Fruit fly (Drosophila melanogaster) whole organism, wandering third instar larva: ENCODE results near the gene ppk27.

ENCODE experiments used
- Hr83 ChIP-seq: fragments of 200-300 bp; sonication (Bioruptor generic); optimal IDR thresholded peaks from 2 replicates; lab custom pipeline; 2016; ENCODE audit warnings: missing biosample characterization, mild to moderate bottlenecking, missing genetic modification characterization, moderate library complexity; ENCODE audit not compliant: poor library complexity, severe bottlenecking
- Myc ChIP-seq: fragments of >200 bp; optimal IDR thresholded peaks from 2 replicates; lab custom pipeline; 2017
- sage ChIP-seq: fragments of 200-800 bp; sonication (Bioruptor generic); optimal IDR thresholded peaks from 2 replicates; lab custom pipeline; 2016; ENCODE audit warnings: missing biosample characterization, mild to moderate bottlenecking, missing genetic modification characterization

DNA sequence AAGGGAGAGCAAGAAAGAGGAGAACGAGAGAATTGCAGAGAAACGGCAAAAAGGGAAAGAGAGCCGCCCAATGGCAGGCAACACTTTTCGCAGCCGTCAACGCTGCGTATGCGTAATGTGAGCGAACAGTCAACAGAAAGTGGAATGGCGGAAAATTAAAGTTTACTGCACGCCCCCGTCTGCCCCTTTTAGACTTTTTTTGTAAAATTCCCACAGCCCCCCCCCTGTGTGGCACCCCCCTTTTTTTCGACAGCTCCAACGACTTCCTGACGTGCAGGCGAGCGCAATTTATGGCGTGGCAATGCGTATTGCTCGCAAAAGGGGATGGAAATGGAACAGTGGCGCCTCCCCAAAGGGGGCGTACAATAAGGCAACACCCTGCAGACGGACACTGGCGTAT lies 8.3 kb upstream of the ppk27 start:
- no peak for TF ChIP-seq Myc (lab: Kevin White, UChicago)
- TF ChIP-seq sage (GFP tag; lab: Kevin White, UChicago) = no peak
- TF ChIP-seq Hr83 (GFP tag; lab: Kevin White, UChicago) = no peak
